Fruit fly (Drosophila melanogaster) whole organism, adult: ENCODE data around the gene CG34043.

Experiments used
- CG11617 ChIP-seq: fragments of 200-800 bp; sonication (Bioruptor generic); optimal IDR thresholded peaks from 2 replicates; lab custom pipeline; 2017; ENCODE audit warnings: mild to moderate bottlenecking, missing biosample characterization, missing genetic modification reagents, missing genetic modification characterization
- CG12768 ChIP-seq: fragments of 200-800 bp; sonication (Bioruptor generic); optimal IDR thresholded peaks from 2 replicates; lab custom pipeline; 2017; ENCODE audit warnings: missing biosample characterization, missing genetic modification characterization, mild to moderate bottlenecking, moderate library complexity, missing genetic modification reagents
- CG14711 ChIP-seq: fragments of 200-800 bp; sonication (Bioruptor generic); optimal IDR thresholded peaks from 2 replicates; lab custom pipeline; 2018; ENCODE audit warnings: missing biosample characterization, mild to moderate bottlenecking, missing genetic modification characterization, moderate library complexity
- CG1620 ChIP-seq: fragments of 200-800 bp; sonication (Bioruptor generic); optimal IDR thresholded peaks from 2 replicates; lab custom pipeline; 2016; ENCODE audit warnings: missing biosample characterization, missing genetic modification characterization
- CG33017 ChIP-seq: fragments of 200-800 bp; sonication (Bioruptor generic); optimal IDR thresholded peaks from 2 replicates; lab custom pipeline; 2018; ENCODE audit warnings: missing biosample characterization, mild to moderate bottlenecking, missing genetic modification characterization, moderate library complexity
- CG5204 ChIP-seq: fragments of 200-800 bp; sonication (Bioruptor generic); optimal IDR thresholded peaks from 2 replicates; lab custom pipeline; 2016; ENCODE audit warnings: missing biosample characterization, missing genetic modification characterization
- CG7045 ChIP-seq: fragments of 200-800 bp; sonication (Bioruptor generic); optimal IDR thresholded peaks from 2 replicates; lab custom pipeline; 2017; ENCODE audit warnings: missing biosample characterization, mild to moderate bottlenecking, missing genetic modification characterization
- CG7101 ChIP-seq: fragments of 200-800 bp; sonication (Bioruptor generic); optimal IDR thresholded peaks from 2 replicates; lab custom pipeline; 2018; ENCODE audit warnings: missing biosample characterization, mild to moderate bottlenecking, missing genetic modification characterization, moderate library complexity
- Clk ChIP-seq: fragments of 200-800 bp; sonication (Bioruptor generic); optimal IDR thresholded peaks from 2 replicates; lab custom pipeline; 2017; ENCODE audit warnings: missing biosample characterization, missing genetic modification characterization
- Crg-1 ChIP-seq: fragments of 200-800 bp; sonication (Bioruptor generic); optimal IDR thresholded peaks from 2 replicates; lab custom pipeline; 2016; ENCODE audit warnings: missing biosample characterization, missing genetic modification characterization
- Hr96 ChIP-seq: fragments of 200-800 bp; sonication (Bioruptor generic); optimal IDR thresholded peaks from 2 replicates; lab custom pipeline; 2016; ENCODE audit warnings: missing biosample characterization, missing genetic modification characterization
- Mnt ChIP-seq: fragments of 200-800 bp; sonication (Bioruptor generic); optimal IDR thresholded peaks from 2 replicates; lab custom pipeline; 2016; ENCODE audit warnings: missing biosample characterization, mild to moderate bottlenecking, missing genetic modification characterization
- bab1 ChIP-seq: fragments of 200-800 bp; sonication (Bioruptor generic); optimal IDR thresholded peaks from 3 replicates; lab custom pipeline; 2019; ENCODE audit warnings: missing biosample characterization, mild to moderate bottlenecking, missing genetic modification characterization, moderate library complexity
- cic ChIP-seq: fragments of 200-800 bp; sonication (Bioruptor generic); optimal IDR thresholded peaks from 2 replicates; lab custom pipeline; 2017; ENCODE audit warnings: missing biosample characterization, mild to moderate bottlenecking, missing genetic modification characterization, moderate library complexity
- cnc ChIP-seq, 2 experiments: fragments of >200 bp; optimal IDR thresholded peaks; 2 replicates each; lab custom pipeline; 2017
- kay ChIP-seq: fragments of 200-800 bp; sonication (Bioruptor generic); peaks from one replicate; lab custom pipeline; 2016; ENCODE audit warnings: missing biosample characterization, missing genetic modification characterization, borderline replicate concordance
- ovo ChIP-seq: fragments of 200-800 bp; sonication (Bioruptor generic); optimal IDR thresholded peaks from 2 replicates; lab custom pipeline; 2016; ENCODE audit warnings: missing biosample characterization, missing genetic modification characterization
- pad ChIP-seq: fragments of 200-800 bp; sonication (Bioruptor generic); optimal IDR thresholded peaks from 3 replicates; lab custom pipeline; 2017; ENCODE audit warnings: missing biosample characterization, missing genetic modification characterization, mild to moderate bottlenecking, moderate library complexity, missing genetic modification reagents
- tj ChIP-seq: fragments of 200-800 bp; sonication (Bioruptor generic); optimal IDR thresholded peaks from 3 replicates; lab custom pipeline; 2017; ENCODE audit warnings: missing biosample characterization, mild to moderate bottlenecking, missing genetic modification characterization, moderate library complexity
- toe ChIP-seq: fragments of 200-800 bp; sonication (Bioruptor generic); optimal IDR thresholded peaks from 2 replicates; lab custom pipeline; 2016; ENCODE audit warnings: missing biosample characterization, missing genetic modification characterization

Gene CG34043

DNA sequence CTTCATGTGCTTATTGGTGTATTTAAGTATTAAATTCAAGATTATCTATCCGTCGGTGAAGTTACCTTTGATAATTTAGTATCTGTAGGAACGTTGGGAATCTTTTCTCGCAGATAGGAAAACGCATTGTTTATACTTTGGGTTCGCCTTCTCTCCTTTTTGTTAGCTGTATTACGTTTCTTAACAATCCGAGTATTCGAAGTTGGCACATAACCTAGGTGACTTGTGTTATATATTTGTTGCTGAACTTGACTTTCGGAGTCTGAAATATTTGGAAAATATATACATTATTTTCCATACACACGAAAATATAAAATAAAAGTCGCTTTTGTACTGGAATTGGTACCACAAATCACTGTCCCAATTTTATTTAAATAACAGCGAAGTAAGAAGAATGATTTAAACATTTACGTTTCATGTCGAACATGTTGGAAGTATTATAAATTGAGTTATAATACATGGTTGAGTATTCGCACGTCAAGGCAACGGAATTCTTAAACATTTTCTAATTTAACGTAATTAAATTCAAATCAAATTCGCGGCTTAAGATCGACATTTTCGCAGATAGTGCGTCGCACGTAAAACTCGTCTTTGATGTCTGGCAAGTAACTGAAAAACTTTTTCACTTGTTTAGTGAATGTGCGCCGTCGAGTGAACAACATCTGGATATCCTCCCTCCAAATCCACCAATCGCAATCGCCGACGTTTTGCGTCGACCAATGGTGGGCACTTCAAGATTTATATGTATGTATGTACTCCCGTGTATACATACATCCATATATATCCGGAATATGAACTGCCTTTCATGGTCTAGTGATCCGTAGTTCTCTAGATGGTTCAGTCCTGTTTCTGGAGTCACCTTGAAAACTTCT, 14.4 kb upstream of the CG34043 start, which contains the start of gene Hand:
TSS of gene Hand (minus strand) at position 588 of the 872 bp plus-strand sequence.
- peak; percentile 93 for TF ChIP-seq kay (GFP tag; lab: Kevin White, UChicago)
- TF ChIP-seq cic (GFP tag; lab: Kevin White, UChicago) = no peak

dm6 chr2L:10292066-10292560, 11.4 kb upstream of the CG34043 start, which contains the start of gene Ufd4:
Ufd4 (minus strand) TSS chr2L:10292365.
- TF ChIP-seq toe (GFP tag; lab: Kevin White, UChicago) = no peak
- TF ChIP-seq CG12768 (GFP tag; lab: Kevin White, UChicago) = peak; percentile 30
- peak; percentile 14 for TF ChIP-seq cic (GFP tag; lab: Kevin White, UChicago)
- TF ChIP-seq Mnt (GFP tag; lab: Kevin White, UChicago) = peak; percentile 56
- TF ChIP-seq pad (GFP tag; lab: Kevin White, UChicago) = no peak
- TF ChIP-seq CG1620 (GFP tag; lab: Kevin White, UChicago) = peak; percentile 14
- no peak for TF ChIP-seq Crg-1
- peak; percentile 55 for TF ChIP-seq CG7101 (tag; lab: Kevin White, UChicago)
- TF ChIP-seq CG33017 (tag; lab: Kevin White, UChicago) = peak; percentile 62
- peak; percentile 53 for TF ChIP-seq CG11617
- TF ChIP-seq CG7045 (GFP tag; lab: Kevin White, UChicago) = peak; percentile 61
- TF ChIP-seq CG14711 (tag; lab: Kevin White, UChicago) = peak; percentile 58
- peak; percentile 68 for TF ChIP-seq bab1 (GFP tag; lab: Kevin White, UChicago)
- TF ChIP-seq tj = peak; percentile 1

dm6 chr2L:10291276-10291675, 10.6 kb upstream of the CG34043 start:
- TF ChIP-seq pad (GFP tag; lab: Kevin White, UChicago) (no peak), kay (GFP tag; lab: Kevin White, UChicago) (peak; percentile 61)

dm6 chr2L:10278658-10279057, 2.0 kb downstream of the CG34043 start, which contains the start of gene Utx:
Utx (minus strand) TSS chr2L:10278811.
- TF ChIP-seq cnc (optimal IDR thresholded peaks at IDR 0.05; lab: Kevin White, UChicago) = no peak
- peak; percentile 24 for TF ChIP-seq CG1620 (GFP tag; lab: Kevin White, UChicago)
- TF ChIP-seq CG33017 (tag; lab: Kevin White, UChicago) = no peak
- TF ChIP-seq Mnt (GFP tag; lab: Kevin White, UChicago) = peak; percentile 5

DNA sequence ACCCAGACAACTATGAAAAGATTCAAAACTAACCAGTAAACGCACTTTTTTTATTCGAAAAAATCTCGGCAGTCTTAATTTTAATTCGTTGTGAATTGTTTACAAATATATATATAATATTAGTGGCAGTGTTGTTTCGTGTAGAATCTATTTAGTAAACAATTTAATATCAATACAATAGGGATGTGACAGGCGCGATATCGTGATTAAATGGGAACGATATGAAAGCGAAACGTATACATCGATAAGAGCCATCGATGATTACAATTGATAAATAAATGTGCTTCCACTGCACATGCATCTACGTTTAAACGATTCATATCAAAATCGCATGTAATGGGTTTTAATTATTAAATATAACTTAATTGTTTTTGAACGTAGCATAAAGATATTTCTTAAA, 3.3 kb downstream of the CG34043 start:
- TF ChIP-seq kay (GFP tag; lab: Kevin White, UChicago) = peak; percentile 71
- peak; percentile 41 for TF ChIP-seq CG1620 (GFP tag; lab: Kevin White, UChicago)
- TF ChIP-seq CG7101 (tag; lab: Kevin White, UChicago) = peak; percentile 3
- TF ChIP-seq bab1 (GFP tag; lab: Kevin White, UChicago) = peak; percentile 34
- no peak for TF ChIP-seq pad (GFP tag; lab: Kevin White, UChicago)
- TF ChIP-seq CG7045 (GFP tag; lab: Kevin White, UChicago) = no peak

dm6 chr2L:10276846-10277245, 3.8 kb downstream of the CG34043 start:
- peak; percentile 30 for TF ChIP-seq CG11617
- TF ChIP-seq Mnt (GFP tag; lab: Kevin White, UChicago) = peak; percentile 51
- no peak for TF ChIP-seq bab1 (GFP tag; lab: Kevin White, UChicago)
- TF ChIP-seq Crg-1 = no peak
- TF ChIP-seq CG33017 (tag; lab: Kevin White, UChicago) = no peak
- no peak for TF ChIP-seq CG7045 (GFP tag; lab: Kevin White, UChicago)
- TF ChIP-seq ovo (GFP tag; lab: Kevin White, UChicago) = no peak
- TF ChIP-seq cnc (optimal IDR thresholded peaks at IDR 0.05; lab: Kevin White, UChicago) = no peak
- no peak for TF ChIP-seq CG14711 (tag; lab: Kevin White, UChicago)
- TF ChIP-seq tj = peak; percentile 21
- no peak for TF ChIP-seq toe (GFP tag; lab: Kevin White, UChicago)
- peak; percentile 32 for TF ChIP-seq CG12768 (GFP tag; lab: Kevin White, UChicago)
- no peak for TF ChIP-seq CG1620 (GFP tag; lab: Kevin White, UChicago)
- TF ChIP-seq pad (GFP tag; lab: Kevin White, UChicago) = no peak
- TF ChIP-seq cic (GFP tag; lab: Kevin White, UChicago) = no peak
- peak; percentile 70 for TF ChIP-seq kay (GFP tag; lab: Kevin White, UChicago)
- no peak for TF ChIP-seq Clk
- no peak for TF ChIP-seq CG7101 (tag; lab: Kevin White, UChicago)
- no peak for TF ChIP-seq Hr96 (GFP tag; lab: Kevin White, UChicago)
- TF ChIP-seq CG5204 = no peak

- no peak for TF ChIP-seq CG5204
- TF ChIP-seq pad (GFP tag; lab: Kevin White, UChicago) = no peak
- TF ChIP-seq CG1620 (GFP tag; lab: Kevin White, UChicago) = no peak
- peak; percentile 45 for TF ChIP-seq kay (GFP tag; lab: Kevin White, UChicago)
- TF ChIP-seq Clk = no peak
- peak; percentile 63 for TF ChIP-seq bab1 (GFP tag; lab: Kevin White, UChicago)
- peak; percentile 50 for TF ChIP-seq CG11617
- peak; percentile 25 for TF ChIP-seq tj
- no peak for TF ChIP-seq ovo (GFP tag; lab: Kevin White, UChicago)
- peak; percentile 29 for TF ChIP-seq CG12768 (GFP tag; lab: Kevin White, UChicago)
- no peak for TF ChIP-seq Hr96 (GFP tag; lab: Kevin White, UChicago)
- TF ChIP-seq CG14711 (tag; lab: Kevin White, UChicago) = peak; percentile 64
- TF ChIP-seq CG7101 (tag; lab: Kevin White, UChicago) = peak; percentile 15
- no peak for TF ChIP-seq Mnt (GFP tag; lab: Kevin White, UChicago)
- TF ChIP-seq CG7045 (GFP tag; lab: Kevin White, UChicago) = peak; percentile 68
These were observed 4.2 kb downstream of the CG34043 start for dm6 chr2L:10276436-10276835.
